Worm (Caenorhabditis elegans) whole organism, L3 larva: ENCODE results near the gene Y60C6A.1.

ENCODE experiments used
- ama-1 ChIP-seq: fragments of 150-350 bp; optimal IDR thresholded peaks from 2 replicates; lab custom pipeline; 2018
- elt-3 ChIP-seq, 3 experiments: fragments of 150-350 bp in 1 of 3; sonication (generic microtip) in 2 of 3; optimal IDR thresholded peaks; 2 replicates in 2 of 3; 4 replicates in 1 of 3; lab custom pipeline; 2014 to 2017; ENCODE audit warnings: missing biosample characterization in 3 of 3, missing genetic modification characterization in 3 of 3
- fkh-10 ChIP-seq: sonication (generic microtip); optimal IDR thresholded peaks from 2 replicates; lab custom pipeline; 2017; ENCODE audit warnings: missing biosample characterization, missing genetic modification reagents, missing genetic modification characterization
- nfya-1 ChIP-seq: sonication (generic microtip); optimal IDR thresholded peaks from 2 replicates; lab custom pipeline; 2017; ENCODE audit warnings: missing genetic modification characterization, mild to moderate bottlenecking, missing compliant biosample characterization, antibody characterized with exemption, moderate library complexity; ENCODE audit not compliant: insufficient read depth
- nhr-12 ChIP-seq: fragments of 150-350 bp; optimal IDR thresholded peaks from 2 replicates; lab custom pipeline; 2014; ENCODE audit warnings: missing biosample characterization, missing genetic modification characterization
- nhr-237 ChIP-seq: fragments of 150-350 bp; optimal IDR thresholded peaks from 2 replicates; lab custom pipeline; 2014; ENCODE audit warnings: missing biosample characterization, missing genetic modification characterization
- unc-39 ChIP-seq: sonication (generic microtip); optimal IDR thresholded peaks from 4 replicates; lab custom pipeline; 2017; ENCODE audit warnings: missing biosample characterization, missing genetic modification characterization
- zag-1 ChIP-seq: fragments of 150-350 bp; optimal IDR thresholded peaks from 2 replicates; lab custom pipeline; 2014; ENCODE audit warnings: missing biosample characterization, missing genetic modification characterization
- ztf-11 ChIP-seq: fragments of 150-350 bp; optimal IDR thresholded peaks from 2 replicates; lab custom pipeline; 2014; ENCODE audit warnings: missing biosample characterization, missing genetic modification characterization
- ztf-4 ChIP-seq: fragments of 150-350 bp; optimal IDR thresholded peaks from 2 replicates; lab custom pipeline; 2014; ENCODE audit warnings: missing biosample characterization, missing genetic modification characterization

- no peak for TF ChIP-seq fkh-10
- no peak for TF ChIP-seq unc-39
- no peak for TF ChIP-seq nhr-237 (tag; lab: Kevin White, UChicago)
- TF ChIP-seq ama-1 (lab: Kevin White, UChicago) = no peak
- no peak for TF ChIP-seq ztf-4 (tag; lab: Kevin White, UChicago)
- TF ChIP-seq nhr-12 (tag; lab: Kevin White, UChicago) = no peak
- no peak for TF ChIP-seq elt-3 (tag; optimal IDR thresholded peaks at IDR 0.05; lab: Kevin White, UChicago)
- TF ChIP-seq zag-1 = no peak
- TF ChIP-seq nfya-1 (tag; lab: Kevin White, UChicago) = no peak
- no peak for TF ChIP-seq ztf-11 (tag; lab: Kevin White, UChicago)
Measured at ce11 chrV:4766501-4766900, 16.9 kb upstream of the Y60C6A.1 start, which contains the start of gene C18G1.8.
